Worm (Caenorhabditis elegans) whole organism, L4/young adult: Measurements from ENCODE around the gene skr-18.

Experiments used
- W03F9.2 ChIP-seq: fragments of 150-350 bp; optimal IDR thresholded peaks from 2 replicates; lab custom pipeline; 2014; ENCODE audit warnings: missing biosample characterization, missing genetic modification characterization
- him-1 ChIP-seq: sonication (generic microtip); optimal IDR thresholded peaks from 2 replicates; lab custom pipeline; 2016; ENCODE audit warnings: missing genotype, missing genetic modification reagents, missing genetic modification characterization, missing compliant biosample characterization

- TF ChIP-seq him-1 (tag; lab: Kevin White, UChicago): no peak
- TF ChIP-seq W03F9.2 (tag; lab: Kevin White, UChicago): no peak
These were observed 22.6 kb upstream of the skr-18 start for ce11 chrIV:817879-818278.
